Worm (Caenorhabditis elegans) whole organism, mixed stage, embryonic: Measurements from ENCODE around the gene T22B7.3.

Experiments
- bed-3 ChIP-seq: fragments of 200-800 bp; sonication (Bioruptor generic); optimal IDR thresholded peaks from 3 replicates; lab custom pipeline; 2018; ENCODE audit warnings: mild to moderate bottlenecking, missing genetic modification characterization, moderate library complexity, missing compliant biosample characterization
- blmp-1 ChIP-seq: fragments of 150-350 bp; optimal IDR thresholded peaks from 2 replicates; lab custom pipeline; 2014; ENCODE audit warnings: missing biosample characterization, missing genetic modification characterization
- ceh-43 ChIP-seq: fragments of 200-800 bp; sonication (Bioruptor generic); optimal IDR thresholded peaks from 2 replicates; lab custom pipeline; 2018; ENCODE audit warnings: mild to moderate bottlenecking, missing genetic modification characterization, moderate library complexity, missing compliant biosample characterization
- ces-1 ChIP-seq: fragments of 150-350 bp; optimal IDR thresholded peaks from 2 replicates; lab custom pipeline; 2014; ENCODE audit warnings: missing biosample characterization, missing genetic modification reagents, missing genetic modification characterization
- cnd-1 ChIP-seq: fragments of 200-800 bp; sonication (Bioruptor generic); optimal IDR thresholded peaks from 2 replicates; lab custom pipeline; 2018; ENCODE audit warnings: mild to moderate bottlenecking, missing genetic modification characterization, missing compliant biosample characterization
- drap-1 ChIP-seq: fragments of 200-800 bp; sonication (Bioruptor generic); optimal IDR thresholded peaks from 3 replicates; lab custom pipeline; 2018; ENCODE audit warnings: mild to moderate bottlenecking, missing genetic modification characterization, missing compliant biosample characterization
- elt-1 ChIP-seq: sonication (generic microtip); optimal IDR thresholded peaks from 2 replicates; lab custom pipeline; 2017; ENCODE audit warnings: missing genetic modification characterization, mild to moderate bottlenecking, missing compliant biosample characterization, antibody characterized with exemption, moderate library complexity, borderline replicate concordance; ENCODE audit not compliant: insufficient read depth
- elt-3 ChIP-seq: fragments of 150-350 bp; optimal IDR thresholded peaks from 2 replicates; lab custom pipeline; 2014; ENCODE audit warnings: missing biosample characterization, missing genetic modification characterization
- flh-1 ChIP-seq: fragments of 200-800 bp; sonication (Bioruptor generic); optimal IDR thresholded peaks from 2 replicates; lab custom pipeline; 2018; ENCODE audit warnings: mild to moderate bottlenecking, missing genetic modification characterization, moderate library complexity, missing compliant biosample characterization
- ham-2 ChIP-seq: fragments of 200-800 bp; sonication (Bioruptor generic); optimal IDR thresholded peaks from 2 replicates; lab custom pipeline; 2018; ENCODE audit warnings: mild to moderate bottlenecking, missing genetic modification characterization, missing compliant biosample characterization
- hlh-1 ChIP-seq: fragments of 150-350 bp; optimal IDR thresholded peaks from 2 replicates; lab custom pipeline; 2014; ENCODE audit warnings: missing biosample characterization, missing genetic modification reagents, missing genetic modification characterization
- lin-13 ChIP-seq: fragments of 150-350 bp; optimal IDR thresholded peaks from 2 replicates; lab custom pipeline; 2014; ENCODE audit warnings: missing biosample characterization, missing genetic modification characterization
- lin-32 ChIP-seq: fragments of 200-800 bp; sonication (Bioruptor generic); optimal IDR thresholded peaks from 2 replicates; lab custom pipeline; 2018; ENCODE audit warnings: mild to moderate bottlenecking, missing genetic modification characterization, missing compliant biosample characterization
- lsy-2 ChIP-seq: fragments of 150-350 bp; optimal IDR thresholded peaks from 2 replicates; lab custom pipeline; 2014; ENCODE audit warnings: missing biosample characterization, missing genetic modification characterization
- mab-5 ChIP-seq: fragments of 150-350 bp; optimal IDR thresholded peaks from 2 replicates; lab custom pipeline; 2014; ENCODE audit warnings: missing biosample characterization, missing genetic modification characterization
- mep-1 ChIP-seq: fragments of 150-350 bp; optimal IDR thresholded peaks from 2 replicates; lab custom pipeline; 2017; ENCODE audit warnings: missing biosample characterization, missing genetic modification reagents, missing genetic modification characterization, inconsistent platforms
- mls-2 ChIP-seq: sonication (generic microtip); optimal IDR thresholded peaks from 2 replicates; lab custom pipeline; 2016; ENCODE audit warnings: mild to moderate bottlenecking, missing genetic modification characterization, moderate library complexity, missing compliant biosample characterization
- nhr-12 ChIP-seq: fragments of 150-350 bp; optimal IDR thresholded peaks from 2 replicates; lab custom pipeline; 2014; ENCODE audit warnings: missing biosample characterization, missing genetic modification characterization
- nhr-2 ChIP-seq: fragments of 150-350 bp; optimal IDR thresholded peaks from 2 replicates; lab custom pipeline; 2014; ENCODE audit warnings: missing biosample characterization, missing genetic modification characterization
- nhr-28 ChIP-seq: fragments of 150-350 bp; optimal IDR thresholded peaks from 2 replicates; lab custom pipeline; 2014; ENCODE audit warnings: missing biosample characterization, missing genetic modification characterization
- pha-4 ChIP-seq: fragments of 150-350 bp; optimal IDR thresholded peaks from 2 replicates; lab custom pipeline; 2018; ENCODE audit warnings: missing biosample characterization, missing genetic modification reagents, missing genetic modification characterization
- sem-2 ChIP-seq: fragments of 200-800 bp; sonication (Bioruptor generic); optimal IDR thresholded peaks from 2 replicates; lab custom pipeline; 2018; ENCODE audit warnings: mild to moderate bottlenecking, missing genetic modification characterization, missing compliant biosample characterization
- unc-120 ChIP-seq: sonication (generic microtip); optimal IDR thresholded peaks from 2 replicates; lab custom pipeline; 2017; ENCODE audit warnings: missing genetic modification characterization, missing compliant biosample characterization; ENCODE audit not compliant: poor library complexity, severe bottlenecking
- unc-39 ChIP-seq: fragments of 150-350 bp; optimal IDR thresholded peaks from 2 replicates; lab custom pipeline; 2014; ENCODE audit warnings: missing biosample characterization, missing genetic modification characterization
- unc-62 ChIP-seq: fragments of 150-350 bp; optimal IDR thresholded peaks from 2 replicates; lab custom pipeline; 2014; ENCODE audit warnings: missing biosample characterization, missing genetic modification reagents, missing genetic modification characterization
- zip-8 ChIP-seq: fragments of 150-350 bp; optimal IDR thresholded peaks from 2 replicates; lab custom pipeline; 2014; ENCODE audit warnings: missing biosample characterization, missing genetic modification characterization
- ztf-11 ChIP-seq: fragments of 150-350 bp; optimal IDR thresholded peaks from 2 replicates; lab custom pipeline; 2014; ENCODE audit warnings: missing biosample characterization, missing genetic modification characterization

Gene T22B7.3

DNA sequence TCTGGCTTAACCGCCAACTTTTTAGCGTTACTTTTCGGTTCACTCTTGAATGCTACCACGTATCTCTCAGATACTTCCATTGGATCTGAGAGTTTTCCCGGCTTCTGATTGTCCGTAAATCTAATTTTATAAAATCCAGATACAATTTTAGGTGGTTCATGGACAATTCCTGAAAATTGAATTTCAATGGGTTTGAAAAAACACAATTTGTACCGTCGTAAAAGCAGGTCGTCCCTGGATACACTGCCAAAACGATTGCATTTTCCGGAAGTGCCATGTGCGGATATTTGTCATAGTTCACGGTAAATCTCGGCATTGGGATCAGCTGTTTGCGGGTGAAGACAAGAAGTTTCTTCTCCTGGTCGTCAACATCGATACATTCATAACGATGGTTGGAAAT is 7.6 kb upstream of the T22B7.3 start:
- TF ChIP-seq unc-62 (GFP tag; lab: Kevin White, UChicago) (no peak), lin-32 (GFP tag; lab: Kevin White, UChicago) (no peak), zip-8 (tag; lab: Kevin White, UChicago) (no peak), elt-1 (tag; lab: Kevin White, UChicago) (no peak), cnd-1 (tag; lab: Kevin White, UChicago) (no peak), mls-2 (tag; lab: Kevin White, UChicago) (no peak), nhr-12 (tag; lab: Kevin White, UChicago) (no peak), unc-39 (tag; lab: Kevin White, UChicago) (no peak), mab-5 (tag; lab: Kevin White, UChicago) (no peak), lin-13 (tag; lab: Kevin White, UChicago) (no peak), mep-1 (no peak), nhr-2 (tag; lab: Kevin White, UChicago) (no peak), ham-2 (GFP tag; lab: Kevin White, UChicago) (no peak), pha-4 (no peak), nhr-28 (tag; lab: Kevin White, UChicago) (no peak), blmp-1 (tag; lab: Kevin White, UChicago) (no peak)

DNA sequence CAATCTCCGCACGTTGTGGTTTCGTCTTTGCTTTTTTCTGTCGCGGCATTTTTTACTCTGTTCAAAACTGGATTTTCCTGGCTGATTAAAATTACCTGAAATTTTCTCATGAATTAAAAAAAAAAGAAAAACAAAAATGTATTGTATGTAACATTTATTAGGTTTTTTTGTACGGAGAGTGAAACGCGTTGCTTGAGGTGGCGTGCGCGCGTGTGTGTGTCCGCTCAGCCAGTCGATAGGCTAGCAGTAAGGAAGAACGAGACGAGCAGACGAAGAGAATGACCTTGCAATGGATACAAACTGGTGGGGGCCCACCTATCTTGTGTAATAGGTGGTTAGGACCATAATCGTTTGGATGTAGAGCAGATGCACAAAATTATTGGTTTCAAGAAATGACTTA is 5.9 kb upstream of the T22B7.3 start, which contains the start of gene T22B7.4:
Gene T22B7.4, minus strand, starts transcription at position 101 of the 400 bp plus-strand sequence.
- TF ChIP-seq hlh-1 (tag; lab: Kevin White, UChicago): no peak
- peak; percentile 32 for TF ChIP-seq nhr-2 (tag; lab: Kevin White, UChicago)

DNA sequence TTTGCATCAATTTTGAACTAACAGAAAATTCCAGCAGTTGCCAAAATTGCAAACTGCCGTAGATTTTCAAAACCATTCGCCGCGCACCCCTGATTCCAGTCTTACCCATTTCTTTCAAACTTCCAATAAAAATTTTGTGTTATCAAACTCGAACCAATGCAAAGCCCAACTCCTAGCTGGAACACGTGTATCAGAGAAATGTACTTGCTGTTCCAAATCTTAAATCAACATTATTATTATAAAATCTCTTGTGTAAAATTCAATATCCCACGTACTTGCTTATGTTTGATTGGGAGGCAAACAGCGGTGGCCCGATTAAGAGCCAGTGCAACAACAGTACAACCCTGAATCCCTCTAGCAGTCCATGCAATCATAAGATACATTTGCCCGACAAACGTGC is 3.1 kb upstream of the T22B7.3 start:
- TF ChIP-seq nhr-28 (tag; lab: Kevin White, UChicago): no peak
- TF ChIP-seq bed-3 (GFP tag; lab: Kevin White, UChicago): no peak

DNA sequence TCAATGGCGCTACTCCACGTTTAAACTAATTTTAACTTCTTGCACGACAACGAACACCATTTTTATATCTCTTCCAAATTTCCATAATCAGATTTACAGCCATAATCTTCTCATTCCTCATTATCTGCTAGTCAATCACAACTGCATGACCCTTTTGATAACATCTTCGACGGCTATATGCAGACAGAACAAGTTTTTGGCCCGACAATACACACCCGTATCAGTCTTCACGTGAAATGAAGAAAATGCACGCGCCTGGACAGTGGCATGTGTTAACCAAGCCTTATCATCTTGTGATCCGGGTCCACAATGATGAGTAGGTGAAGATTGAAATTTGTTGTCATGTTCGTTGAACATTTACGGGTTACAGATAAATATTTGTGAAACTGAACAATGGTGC is 1.6 kb upstream of the T22B7.3 start:
- TF ChIP-seq elt-1 (tag; lab: Kevin White, UChicago) (peak; percentile 86), elt-3 (tag; lab: Kevin White, UChicago) (peak; percentile 24), nhr-2 (tag; lab: Kevin White, UChicago) (no peak)

DNA sequence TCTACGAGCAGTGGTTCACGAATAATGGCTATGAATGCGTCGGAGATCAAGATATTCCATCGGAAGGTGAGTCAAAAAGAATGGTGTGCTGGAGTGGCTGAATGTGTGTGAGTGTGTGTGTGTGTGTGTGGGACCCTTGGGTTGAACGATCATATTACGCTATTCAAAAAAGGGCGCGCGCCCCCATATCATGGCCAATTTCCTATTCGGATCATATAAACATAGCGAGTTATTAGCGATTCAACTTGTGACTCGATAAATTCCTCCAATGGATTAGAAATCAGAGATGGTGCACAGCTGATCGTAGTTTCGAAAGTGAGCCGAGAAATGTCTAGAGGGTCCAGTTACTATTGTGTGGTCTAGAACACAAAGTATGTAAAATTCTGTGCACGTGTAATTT is 711 bp downstream of the T22B7.3 start, which contains the start of gene srv-7:
Gene srv-7, minus strand, starts transcription at position 101 of the 400 bp plus-strand sequence.
- TF ChIP-seq mab-5 (tag; lab: Kevin White, UChicago) (no peak), drap-1 (GFP tag; lab: Kevin White, UChicago) (no peak), lin-13 (tag; lab: Kevin White, UChicago) (no peak), lsy-2 (tag; lab: Kevin White, UChicago) (no peak), sem-2 (GFP tag; lab: Kevin White, UChicago) (no peak), nhr-2 (tag; lab: Kevin White, UChicago) (no peak)

DNA sequence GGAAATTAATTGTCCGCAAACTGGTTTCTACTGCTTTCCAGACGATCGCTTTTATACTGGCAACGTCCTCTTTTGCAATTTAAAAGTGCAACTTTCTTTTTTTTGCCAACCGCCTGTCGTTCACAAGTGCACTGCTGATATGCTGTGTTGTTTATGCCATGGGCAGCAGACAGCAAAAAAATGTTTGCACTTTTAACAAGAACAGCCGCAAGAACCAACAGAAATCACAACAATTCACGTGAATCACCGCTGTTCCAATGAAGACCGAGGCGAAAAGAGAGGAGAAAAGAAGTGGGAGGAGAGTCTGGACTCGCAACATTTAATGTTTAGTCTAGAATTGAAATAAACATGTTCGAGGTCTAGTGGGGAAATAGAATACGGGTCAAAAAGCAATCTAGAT is 6.6 kb downstream of the T22B7.3 start, which contains the start of gene T22B7.7:
Gene T22B7.7, minus strand, starts transcription at position 262 of the 400 bp plus-strand sequence.
- TF ChIP-seq unc-120 (tag; lab: Kevin White, UChicago) (no peak), flh-1 (no peak), ztf-11 (tag; lab: Kevin White, UChicago) (no peak)

DNA sequence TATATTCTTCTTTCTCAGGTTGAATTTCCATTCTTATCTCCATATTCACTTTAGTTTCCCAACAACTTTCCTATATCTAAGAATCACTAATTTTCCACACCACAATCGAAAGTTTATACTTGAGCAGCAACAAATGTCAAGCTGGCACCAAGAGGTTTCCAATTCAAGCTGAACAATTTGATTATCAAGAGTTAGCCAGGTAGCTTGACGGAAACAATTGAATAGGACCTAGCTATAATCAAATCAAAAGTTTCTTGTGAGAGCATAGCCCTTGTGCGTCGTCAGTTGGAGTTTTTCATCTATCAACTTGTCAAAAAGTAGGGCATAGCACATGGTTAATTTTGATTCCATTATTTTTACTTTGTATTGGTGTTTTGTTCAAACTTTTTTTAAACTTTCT is 8.4 kb downstream of the T22B7.3 start:
- TF ChIP-seq ces-1 (GFP tag; lab: Kevin White, UChicago): peak; percentile 52
- no peak for TF ChIP-seq nhr-2 (tag; lab: Kevin White, UChicago)

DNA sequence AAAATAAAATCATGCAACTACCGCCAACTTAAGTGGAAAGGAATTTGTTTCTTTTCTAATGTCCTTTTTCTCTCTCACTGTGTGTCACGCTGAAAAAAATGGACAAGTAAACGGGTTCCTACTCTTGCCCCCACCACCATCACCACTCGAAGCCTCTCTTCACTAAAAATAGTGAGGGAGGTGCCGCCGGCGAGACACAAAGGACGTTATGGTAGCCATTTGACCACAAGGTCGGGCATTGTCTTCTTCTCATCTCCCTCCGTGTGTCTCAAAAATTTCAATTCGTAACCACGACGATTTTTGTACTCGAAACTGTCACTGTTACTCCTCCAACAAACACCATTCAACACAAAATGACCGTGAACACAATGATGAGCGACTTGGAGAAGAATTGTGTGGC is 12.4 kb downstream of the T22B7.3 start, which contains the start of gene T22B7.22:
Gene T22B7.22, plus strand, starts transcription at position 354 of the 400 bp plus-strand sequence.
- TF ChIP-seq ceh-43: no peak
- TF ChIP-seq drap-1 (GFP tag; lab: Kevin White, UChicago): no peak
- no peak for TF ChIP-seq nhr-28 (tag; lab: Kevin White, UChicago)
- TF ChIP-seq blmp-1 (tag; lab: Kevin White, UChicago): no peak
- TF ChIP-seq unc-62 (GFP tag; lab: Kevin White, UChicago): no peak
- TF ChIP-seq lin-13 (tag; lab: Kevin White, UChicago): no peak
- no peak for TF ChIP-seq hlh-1 (tag; lab: Kevin White, UChicago)
- no peak for TF ChIP-seq bed-3 (GFP tag; lab: Kevin White, UChicago)
- TF ChIP-seq zip-8 (tag; lab: Kevin White, UChicago): no peak
- TF ChIP-seq, all 35 proteins: peak for 0
